ENCODE assay signal across 1 fruit fly cellular context in the genomic region with DNA sequence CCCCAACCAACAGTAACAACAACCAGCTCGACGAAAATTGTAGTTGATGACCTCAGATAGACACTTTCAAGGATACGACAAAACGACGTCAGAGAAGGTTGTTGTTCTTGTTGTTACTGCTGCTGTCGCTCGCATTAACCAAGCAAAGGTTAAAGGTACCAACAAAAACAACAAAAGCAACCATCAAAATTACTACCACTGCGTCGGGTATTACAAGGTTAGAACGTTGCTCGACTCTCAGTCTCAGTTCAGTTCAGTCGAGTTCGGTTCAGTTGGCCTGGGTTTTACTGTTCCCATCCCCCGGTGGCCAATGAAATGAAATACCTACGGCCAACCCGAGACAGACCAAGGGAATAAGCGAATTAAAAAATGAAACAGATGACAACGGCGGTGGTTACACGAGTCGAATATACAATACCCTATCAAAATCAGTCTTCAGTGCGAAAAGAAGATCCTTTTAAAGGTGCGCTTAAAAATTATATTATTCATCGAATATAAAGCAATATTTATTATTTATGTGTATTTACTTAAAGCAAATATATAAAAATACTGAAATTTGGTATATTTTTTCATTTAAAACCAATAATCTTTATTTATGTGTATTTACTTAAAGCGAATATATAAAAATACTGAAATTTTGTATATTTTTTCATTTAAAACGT.
TF ChIP-seq lines count a peak whose summit lies in the region.

No protein-coding gene starts in this region.

TF ChIP-seq in whole organism, embryonic, 481 proteins besides CTCF, POLR2A, EP300 and RAD21 (continued from another document):
- no peak for TF ChIP-seq nom (GFP tag; optimal IDR thresholded peaks at IDR 0.05; lab: Kevin White, UChicago)
- TF ChIP-seq CG14441 (GFP tag; IDR thresholded peaks at IDR 0.05; lab: Robert Waterston, UW): peak; percentile 22; the same call in 1 of the 2 replicates
- 0 out of 2 replicates have a peak, but pooled peaks have one; percentile 20 for TF ChIP-seq CG31441 (GFP tag; IDR thresholded peaks at IDR 0.05; lab: Robert Waterston, UW)
- no peak for TF ChIP-seq CG43689 (GFP tag; IDR thresholded peaks at IDR 0.05; lab: Robert Waterston, UW)
- no peak for TF ChIP-seq repo (GFP tag; optimal IDR thresholded peaks at IDR 0.05; lab: Kevin White, UChicago)
- no peak for TF ChIP-seq HLH4C (GFP tag; IDR thresholded peaks at IDR 0.05; lab: Robert Waterston, UW; ENCODE audit: partially characterized antibody)
- no peak for TF ChIP-seq sim (GFP tag; IDR thresholded peaks at IDR 0.05; lab: Robert Waterston, UW)
- TF ChIP-seq sens-2 (GFP tag; IDR thresholded peaks at IDR 0.05; lab: Robert Waterston, UW): no peak
- peak; percentile 27 for TF ChIP-seq CG2712 (tag; optimal IDR thresholded peaks at IDR 0.05; lab: Kevin White, UChicago)
- TF ChIP-seq Bgb (GFP tag; IDR thresholded peaks at IDR 0.05; lab: Robert Waterston, UW; ENCODE audit: partially characterized antibody): no peak
- TF ChIP-seq ken (GFP tag; IDR thresholded peaks at IDR 0.05; lab: Robert Waterston, UW): no peak
- TF ChIP-seq amos (GFP tag; IDR thresholded peaks at IDR 0.05; lab: Robert Waterston, UW; ENCODE audit: partially characterized antibody): no peak
- TF ChIP-seq CG9727 (GFP tag; optimal IDR thresholded peaks at IDR 0.05; lab: Kevin White, UChicago): peak; percentile 33
- peak; percentile 31 for TF ChIP-seq CG2678 (tag; optimal IDR thresholded peaks at IDR 0.05; lab: Kevin White, UChicago)
- peak; percentile 16 for TF ChIP-seq Sox100B (GFP tag; optimal IDR thresholded peaks at IDR 0.05; lab: Kevin White, UChicago)
- TF ChIP-seq CG8924 (tag; optimal IDR thresholded peaks at IDR 0.05; lab: Kevin White, UChicago): no peak
- no peak for TF ChIP-seq CG32532 (GFP tag; IDR thresholded peaks at IDR 0.05; lab: Robert Waterston, UW)
- no peak for TF ChIP-seq sima (GFP tag; optimal IDR thresholded peaks at IDR 0.05; lab: Kevin White, UChicago)
- TF ChIP-seq CG17385 (GFP tag; optimal IDR thresholded peaks at IDR 0.05; lab: Kevin White, UChicago): no peak
- no peak for TF ChIP-seq CG1024 (GFP tag; IDR thresholded peaks at IDR 0.05; lab: Robert Waterston, UW)
- TF ChIP-seq grn (GFP tag; optimal IDR thresholded peaks at IDR 0.05; lab: Kevin White, UChicago): no peak
- TF ChIP-seq shn (GFP tag; optimal IDR thresholded peaks at IDR 0.05; lab: Kevin White, UChicago): no peak
- peak; percentile 70 for TF ChIP-seq abd-A (tag; optimal IDR thresholded peaks at IDR 0.05; lab: Kevin White, UChicago)
- peak; percentile 78 for TF ChIP-seq CG13894 (tag; optimal IDR thresholded peaks at IDR 0.05; lab: Kevin White, UChicago)
- TF ChIP-seq Nf-YC (tag; optimal IDR thresholded peaks at IDR 0.05; lab: Kevin White, UChicago): peak; percentile 1
- TF ChIP-seq CG1233 (GFP tag; optimal IDR thresholded peaks at IDR 0.05; lab: Kevin White, UChicago): no peak
- peak; percentile 26 for TF ChIP-seq CG10979 (tag; optimal IDR thresholded peaks at IDR 0.05; lab: Kevin White, UChicago)
- TF ChIP-seq CG12071 (GFP tag; optimal IDR thresholded peaks at IDR 0.05; lab: Kevin White, UChicago): peak; percentile 5
- TF ChIP-seq fru (optimal IDR thresholded peaks at IDR 0.05; lab: Kevin White, UChicago): no peak
- TF ChIP-seq CG9609 (GFP tag; optimal IDR thresholded peaks at IDR 0.05; lab: Kevin White, UChicago): no peak
- TF ChIP-seq CG16779 (GFP tag; IDR thresholded peaks at IDR 0.05; lab: Robert Waterston, UW): no peak
- TF ChIP-seq D (optimal IDR thresholded peaks at IDR 0.05; lab: Kevin White, UChicago): peak; percentile 32
- no peak for TF ChIP-seq D (GFP tag; optimal IDR thresholded peaks at IDR 0.05; lab: Kevin White, UChicago)
- TF ChIP-seq Lpt (GFP tag; optimal IDR thresholded peaks at IDR 0.05; lab: Kevin White, UChicago): no peak
- peak; percentile 20 for TF ChIP-seq CG14710 (tag; optimal IDR thresholded peaks at IDR 0.05; lab: Kevin White, UChicago)
- no peak for TF ChIP-seq gt (GFP tag; IDR thresholded peaks at IDR 0.05; lab: Robert Waterston, UW)
- TF ChIP-seq CG13296 (GFP tag; optimal IDR thresholded peaks at IDR 0.05; lab: Kevin White, UChicago): peak; percentile 35
- no peak for TF ChIP-seq CG3163 (GFP tag; optimal IDR thresholded peaks at IDR 0.05; lab: Kevin White, UChicago)
- TF ChIP-seq Meics (GFP tag; optimal IDR thresholded peaks at IDR 0.05; lab: Kevin White, UChicago): peak; percentile 6
- 0 out of 2 replicates have a peak, but pooled peaks have one; percentile 10 for TF ChIP-seq gsb (GFP tag; IDR thresholded peaks at IDR 0.05; lab: Robert Waterston, UW)
- no peak for TF ChIP-seq sqz (GFP tag; optimal IDR thresholded peaks at IDR 0.05; lab: Kevin White, UChicago)
- TF ChIP-seq az2 (GFP tag; optimal IDR thresholded peaks at IDR 0.05; lab: Kevin White, UChicago): no peak
- TF ChIP-seq CG7839 (tag; optimal IDR thresholded peaks at IDR 0.05; lab: Kevin White, UChicago): peak; percentile 36
- TF ChIP-seq E2f2 (GFP tag; IDR thresholded peaks at IDR 0.05; lab: Robert Waterston, UW): peak; percentile 11; the same call in 1 of the 2 replicates
- TF ChIP-seq Max (GFP tag; optimal IDR thresholded peaks at IDR 0.05; lab: Kevin White, UChicago): no peak
- TF ChIP-seq ftz-f1 (GFP tag; optimal IDR thresholded peaks at IDR 0.05; lab: Kevin White, UChicago): peak; percentile 87
- TF ChIP-seq cato (GFP tag; optimal IDR thresholded peaks at IDR 0.05; lab: Kevin White, UChicago; ENCODE audit: borderline replicate concordance): no peak
- TF ChIP-seq CG2120 (GFP tag; optimal IDR thresholded peaks at IDR 0.05; lab: Kevin White, UChicago): no peak
- peak; percentile 58 for TF ChIP-seq CG11504 (tag; optimal IDR thresholded peaks at IDR 0.05; lab: Kevin White, UChicago)
- TF ChIP-seq TFAM (GFP tag; optimal IDR thresholded peaks at IDR 0.05; lab: Kevin White, UChicago): no peak
- TF ChIP-seq Rfx (GFP tag; IDR thresholded peaks at IDR 0.05; lab: Robert Waterston, UW): peak; percentile 45; the same call in 1 of the 2 replicates
- TF ChIP-seq Lim3 (GFP tag; IDR thresholded peaks at IDR 0.05; lab: Robert Waterston, UW): no peak
- TF ChIP-seq run (tag; optimal IDR thresholded peaks at IDR 0.05; lab: Kevin White, UChicago): no peak
- TF ChIP-seq Fer2 (tag; optimal IDR thresholded peaks at IDR 0.05; lab: Kevin White, UChicago): no peak
- no peak for TF ChIP-seq CG1792 (GFP tag; optimal IDR thresholded peaks at IDR 0.05; lab: Kevin White, UChicago)
- TF ChIP-seq Dip2 (GFP tag; IDR thresholded peaks at IDR 0.05; lab: Robert Waterston, UW): no peak
- peak; percentile 37 for TF ChIP-seq mirr (GFP tag; optimal IDR thresholded peaks at IDR 0.05; lab: Kevin White, UChicago)
- TF ChIP-seq Lhr (GFP tag; optimal IDR thresholded peaks at IDR 0.05; lab: Kevin White, UChicago): no peak
- TF ChIP-seq slou (GFP tag; optimal IDR thresholded peaks at IDR 0.05; lab: Kevin White, UChicago): no peak
- TF ChIP-seq CG18262 (tag; optimal IDR thresholded peaks at IDR 0.05; lab: Kevin White, UChicago): peak; percentile 30
- peak; percentile 16 for TF ChIP-seq grau (tag; optimal IDR thresholded peaks at IDR 0.05; lab: Kevin White, UChicago)
- no peak for TF ChIP-seq CG17912 (GFP tag; optimal IDR thresholded peaks at IDR 0.05; lab: Kevin White, UChicago)
- peak; percentile 9 for TF ChIP-seq Oli (tag; optimal IDR thresholded peaks at IDR 0.05; lab: Kevin White, UChicago)
- no peak for TF ChIP-seq CG18764 (GFP tag; optimal IDR thresholded peaks at IDR 0.05; lab: Kevin White, UChicago)
- TF ChIP-seq bowl (GFP tag; IDR thresholded peaks at IDR 0.05; lab: Robert Waterston, UW): no peak
- TF ChIP-seq CG9437 (GFP tag; optimal IDR thresholded peaks at IDR 0.05; lab: Kevin White, UChicago): no peak
- TF ChIP-seq Mad (GFP tag; optimal IDR thresholded peaks at IDR 0.05; lab: Kevin White, UChicago): no peak
- peak; percentile 13; the same call in 1 of the 2 replicates for TF ChIP-seq vvl (GFP tag; IDR thresholded peaks at IDR 0.05; lab: Robert Waterston, UW)
- TF ChIP-seq Vsx1 (GFP tag; optimal IDR thresholded peaks at IDR 0.05; lab: Kevin White, UChicago): no peak
- TF ChIP-seq Adf1 (GFP tag; IDR thresholded peaks at IDR 0.05; lab: Robert Waterston, UW): peak; percentile 7; the same call in 1 of the 2 replicates
- TF ChIP-seq CG7963 (GFP tag; IDR thresholded peaks at IDR 0.05; lab: Robert Waterston, UW; ENCODE audit: partially characterized antibody): no peak
- no peak for TF ChIP-seq Neu2 (GFP tag; optimal IDR thresholded peaks at IDR 0.05; lab: Kevin White, UChicago; ENCODE audit: borderline replicate concordance)
- TF ChIP-seq Hr51 (GFP tag; optimal IDR thresholded peaks at IDR 0.05; lab: Kevin White, UChicago): peak in 1 of 2 experiments; percentile 18
- TF ChIP-seq row (GFP tag; IDR thresholded peaks at IDR 0.05; lab: Robert Waterston, UW): peak; percentile 27; the same call in 2 of the 3 replicates
- TF ChIP-seq ase (GFP tag; IDR thresholded peaks at IDR 0.05; lab: Robert Waterston, UW): 0 out of 3 replicates have a peak, but pooled peaks have one; percentile 32
- TF ChIP-seq ci (GFP tag; IDR thresholded peaks at IDR 0.05; lab: Robert Waterston, UW): no peak
- TF ChIP-seq CG4360 (GFP tag; IDR thresholded peaks at IDR 0.05; lab: Robert Waterston, UW): peak; percentile 89
- TF ChIP-seq dmrt99B (tag; optimal IDR thresholded peaks at IDR 0.05; lab: Kevin White, UChicago): no peak
- TF ChIP-seq CG15696 (tag; optimal IDR thresholded peaks at IDR 0.05; lab: Kevin White, UChicago): peak; percentile 12
- no peak for TF ChIP-seq wor (GFP tag; IDR thresholded peaks at IDR 0.05; lab: Robert Waterston, UW)
- no peak for TF ChIP-seq Mrtf (GFP tag; IDR thresholded peaks at IDR 0.05; lab: Robert Waterston, UW)
- TF ChIP-seq CG12942 (GFP tag; optimal IDR thresholded peaks at IDR 0.05; lab: Kevin White, UChicago): no peak
- peak; percentile 26; the same call in 1 of the 3 replicates for TF ChIP-seq CG17361 (GFP tag; IDR thresholded peaks at IDR 0.05; lab: Robert Waterston, UW)
- TF ChIP-seq hbn (GFP tag; IDR thresholded peaks at IDR 0.05; lab: Robert Waterston, UW; ENCODE audit: partially characterized antibody): no peak
- no peak for TF ChIP-seq dimm (GFP tag; IDR thresholded peaks at IDR 0.05; lab: Robert Waterston, UW)
- TF ChIP-seq unpg (GFP tag; optimal IDR thresholded peaks at IDR 0.05; lab: Kevin White, UChicago): no peak
- TF ChIP-seq CG2199 (GFP tag; IDR thresholded peaks at IDR 0.05; lab: Robert Waterston, UW): peak; percentile 82; the same call in 2 of the 3 replicates
- TF ChIP-seq D19A (tag; optimal IDR thresholded peaks at IDR 0.05; lab: Kevin White, UChicago): peak; percentile 94
- no peak for TF ChIP-seq CG8290 (GFP tag; optimal IDR thresholded peaks at IDR 0.05; lab: Kevin White, UChicago)
- TF ChIP-seq CG8290 (tag; optimal IDR thresholded peaks at IDR 0.05; lab: Kevin White, UChicago): peak in 1 of 2 experiments; percentile 32
- peak; percentile 41; the same call in 1 of the 3 replicates for TF ChIP-seq gce (GFP tag; IDR thresholded peaks at IDR 0.05; lab: Robert Waterston, UW)
- no peak for TF ChIP-seq CG2875 (GFP tag; optimal IDR thresholded peaks at IDR 0.05; lab: Kevin White, UChicago)
- TF ChIP-seq Hmr (GFP tag; optimal IDR thresholded peaks at IDR 0.05; lab: Kevin White, UChicago): no peak
- peak in 1 of 2 experiments; percentile 25 for TF ChIP-seq Hr78 (GFP tag; optimal IDR thresholded peaks at IDR 0.05; lab: Kevin White, UChicago)
- TF ChIP-seq Med (GFP tag; lab: Kevin White, UChicago): peak; percentile 44
- no peak for TF ChIP-seq Hey (tag; optimal IDR thresholded peaks at IDR 0.05; lab: Kevin White, UChicago)
